Fruit fly (Drosophila melanogaster) whole organism, prepupa: Measurements from ENCODE around the gene CG1636.

Source experiments
- CG11902 ChIP-seq: fragments of 200-800 bp; sonication (Bioruptor generic); optimal IDR thresholded peaks from 3 replicates; lab custom pipeline; 2016; ENCODE audit warnings: missing biosample characterization, missing genetic modification characterization
- CG3032 ChIP-seq: fragments of 200-800 bp; optimal IDR thresholded peaks from 2 replicates; lab custom pipeline; 2019; ENCODE audit warnings: missing biosample characterization, mild to moderate bottlenecking, missing genetic modification characterization, moderate library complexity
- CG31627 ChIP-seq: fragments of 200-800 bp; sonication (Bioruptor generic); optimal IDR thresholded peaks from 3 replicates; lab custom pipeline; 2016; ENCODE audit warnings: missing biosample characterization, missing genetic modification characterization
- CG4318 ChIP-seq: fragments of 200-800 bp; sonication (Bioruptor generic); optimal IDR thresholded peaks from 3 replicates; lab custom pipeline; 2017; ENCODE audit warnings: missing biosample characterization, mild to moderate bottlenecking, missing genetic modification characterization
- CG8319 ChIP-seq: fragments of 200-800 bp; sonication (Bioruptor generic); optimal IDR thresholded peaks from 3 replicates; lab custom pipeline; 2016; ENCODE audit warnings: missing biosample characterization, missing genetic modification characterization
- Eip75B ChIP-seq: fragments of 200-800 bp; sonication (Bioruptor generic); optimal IDR thresholded peaks from 3 replicates; lab custom pipeline; 2016; ENCODE audit warnings: missing biosample characterization, missing genetic modification characterization
- Hr4 ChIP-seq: fragments of 200-800 bp; sonication (Bioruptor generic); optimal IDR thresholded peaks from 3 replicates; lab custom pipeline; 2016; ENCODE audit warnings: missing biosample characterization, missing genetic modification characterization
- Lpt ChIP-seq: fragments of 200-800 bp; sonication (Bioruptor generic); optimal IDR thresholded peaks from 3 replicates; lab custom pipeline; 2016; ENCODE audit warnings: missing biosample characterization, missing genetic modification characterization
- OdsH ChIP-seq: fragments of 200-800 bp; sonication (Bioruptor generic); optimal IDR thresholded peaks from 3 replicates; lab custom pipeline; 2016; ENCODE audit warnings: missing biosample characterization, missing genetic modification characterization
- Sox102F ChIP-seq: fragments of 200-800 bp; sonication (Bioruptor generic); optimal IDR thresholded peaks from 2 replicates; lab custom pipeline; 2016; ENCODE audit warnings: missing biosample characterization, mild to moderate bottlenecking, missing genetic modification characterization
- cyc ChIP-seq: fragments of 200-800 bp; sonication (Bioruptor generic); optimal IDR thresholded peaks from 3 replicates; lab custom pipeline; 2016; ENCODE audit warnings: missing biosample characterization, missing genetic modification characterization
- salr ChIP-seq, 2 experiments: fragments of 200-800 bp; sonication (Bioruptor generic); optimal IDR thresholded peaks; 3 replicates each; lab custom pipeline; 2016 to 2018; ENCODE audit warnings: missing biosample characterization in 2 of 2, missing genetic modification characterization in 2 of 2, mild to moderate bottlenecking in 1 of 2

dm6 chrX:8254739-8255326 is 18.4 kb upstream of the CG1636 start:
- TF ChIP-seq CG4318, result peak; percentile 34
- peak; percentile 13 for TF ChIP-seq Lpt (GFP tag; lab: Kevin White, UChicago)
- peak; percentile 53 for TF ChIP-seq Sox102F (GFP tag; lab: Kevin White, UChicago)
- TF ChIP-seq Eip75B (GFP tag; lab: Kevin White, UChicago), result peak; percentile 61
- TF ChIP-seq salr (GFP tag; optimal IDR thresholded peaks at IDR 0.05; lab: Kevin White, UChicago), result no peak
- peak; percentile 47 for TF ChIP-seq OdsH (GFP tag; lab: Kevin White, UChicago)
- TF ChIP-seq CG8319 (GFP tag; lab: Kevin White, UChicago), result peak; percentile 3
- TF ChIP-seq CG11902 (GFP tag; lab: Kevin White, UChicago), result peak; percentile 7
- TF ChIP-seq Hr4, result peak; percentile 70
- peak; percentile 27 for TF ChIP-seq cyc (GFP tag; lab: Kevin White, UChicago)
- TF ChIP-seq CG31627 (GFP tag; lab: Kevin White, UChicago), result peak; percentile 49
- TF ChIP-seq CG3032 (tag; lab: Kevin White, UChicago), result no peak
